Fruit fly (Drosophila melanogaster) whole organism, embryonic: ENCODE measurements around the gene Lrch.

Experiments used
- Abd-B ChIP-seq: fragments of 200-800 bp; sonication (Bioruptor generic); optimal IDR thresholded peaks from 2 replicates; lab custom pipeline; 2018; ENCODE audit warnings: missing biosample characterization, mild to moderate bottlenecking, missing genetic modification characterization, moderate library complexity
- Asciz ChIP-seq: fragments of 200-800 bp; sonication (Bioruptor generic); optimal IDR thresholded peaks from 2 replicates; lab custom pipeline; 2017; ENCODE audit warnings: missing biosample characterization, mild to moderate bottlenecking, missing genetic modification characterization, missing genetic modification reagents
- Blimp-1 ChIP-seq: fragments of 200-800 bp; sonication (Bioruptor generic); optimal IDR thresholded peaks from 3 replicates; lab custom pipeline; 2018; ENCODE audit warnings: missing biosample characterization, missing genetic modification characterization, mild to moderate bottlenecking, moderate library complexity, missing genetic modification reagents
- CG10366 ChIP-seq: fragments of 200-800 bp; sonication (Bioruptor generic); IDR thresholded peaks from 2 replicates; pipeline ENCODE4 v1.3.6; 2022; ENCODE audit warnings: missing biosample characterization, missing genetic modification characterization
- CG10565 ChIP-seq: fragments of 200-800 bp; sonication (Bioruptor generic); optimal IDR thresholded peaks from 3 replicates; lab custom pipeline; 2016; ENCODE audit warnings: missing biosample characterization, mild to moderate bottlenecking, missing genetic modification characterization
- CG11093 ChIP-seq: fragments of 200-800 bp; sonication (Bioruptor generic); IDR thresholded peaks from 3 replicates; pipeline ENCODE4 v1.3.6; 2022; ENCODE audit warnings: missing biosample characterization, missing genetic modification characterization
- CG11456 ChIP-seq: fragments of 200-800 bp; sonication (Bioruptor generic); IDR thresholded peaks from 3 replicates; pipeline ENCODE4 v1.3.6; 2022; ENCODE audit warnings: missing biosample characterization, missing genetic modification characterization
- CG13424 ChIP-seq: fragments of 200-800 bp; sonication (Bioruptor generic); optimal IDR thresholded peaks from 2 replicates; lab custom pipeline; 2019; ENCODE audit warnings: missing biosample characterization, mild to moderate bottlenecking, missing genetic modification characterization, moderate library complexity
- CG13894 ChIP-seq: fragments of 200-800 bp; sonication (Bioruptor generic); optimal IDR thresholded peaks from 3 replicates; lab custom pipeline; 2018; ENCODE audit warnings: missing biosample characterization, mild to moderate bottlenecking, missing genetic modification characterization, moderate library complexity
- CG14014 ChIP-seq: fragments of 200-800 bp; sonication (Bioruptor generic); IDR thresholded peaks from 2 replicates; pipeline ENCODE4 v1.3.6; 2022; ENCODE audit warnings: missing biosample characterization, missing genetic modification characterization
- CG1603 ChIP-seq: fragments of 200-800 bp; sonication (Bioruptor generic); optimal IDR thresholded peaks from 2 replicates; lab custom pipeline; 2019; ENCODE audit warnings: missing biosample characterization, mild to moderate bottlenecking, missing genetic modification characterization, moderate library complexity
- CG17359 ChIP-seq: fragments of 200-800 bp; sonication (Bioruptor generic); optimal IDR thresholded peaks from 3 replicates; lab custom pipeline; 2018; ENCODE audit warnings: missing biosample characterization, mild to moderate bottlenecking, missing genetic modification characterization, moderate library complexity
- CG2202 ChIP-seq: fragments of 200-800 bp; sonication (Bioruptor generic); optimal IDR thresholded peaks from 2 replicates; lab custom pipeline; 2018; ENCODE audit warnings: missing biosample characterization, mild to moderate bottlenecking, missing genetic modification characterization
- CG31388 ChIP-seq: fragments of 200-800 bp; sonication (Bioruptor generic); optimal IDR thresholded peaks from 2 replicates; lab custom pipeline; 2016; ENCODE audit warnings: missing biosample characterization, missing genetic modification characterization
- CG34224 ChIP-seq: fragments of 200-800 bp; sonication (Bioruptor generic); IDR thresholded peaks from 3 replicates; pipeline ENCODE4 v1.3.6; 2022; ENCODE audit warnings: missing biosample characterization, missing genetic modification characterization; ENCODE audit not compliant: partially characterized antibody
- CG3838 ChIP-seq: fragments of 200-800 bp; sonication (Bioruptor generic); optimal IDR thresholded peaks from 3 replicates; lab custom pipeline; 2016; ENCODE audit warnings: missing biosample characterization, missing genetic modification characterization
- CG4328 ChIP-seq: fragments of 200-800 bp; sonication (Bioruptor generic); optimal IDR thresholded peaks from 3 replicates; lab custom pipeline; 2017; ENCODE audit warnings: missing biosample characterization, missing genetic modification reagents, missing genetic modification characterization
- CG7786 ChIP-seq: fragments of 200-800 bp; sonication (Bioruptor generic); optimal IDR thresholded peaks from 2 replicates; lab custom pipeline; 2016; ENCODE audit warnings: missing biosample characterization, missing genetic modification characterization
- CG8089 ChIP-seq: fragments of 200-800 bp; sonication (Bioruptor generic); optimal IDR thresholded peaks from 3 replicates; lab custom pipeline; 2016; ENCODE audit warnings: missing biosample characterization, missing genetic modification characterization
- CTCF ChIP-seq: fragments of 200-800 bp; sonication (Bioruptor generic); optimal IDR thresholded peaks from 2 replicates; lab custom pipeline; 2017; ENCODE audit warnings: missing biosample characterization, mild to moderate bottlenecking, missing genetic modification characterization, moderate library complexity
- Fer1 ChIP-seq: fragments of 200-800 bp; sonication (Bioruptor generic); optimal IDR thresholded peaks from 2 replicates; lab custom pipeline; 2017; ENCODE audit warnings: missing biosample characterization, mild to moderate bottlenecking, missing genetic modification characterization
- Fer3 ChIP-seq: fragments of 200-800 bp; sonication (Bioruptor generic); optimal IDR thresholded peaks from 2 replicates; lab custom pipeline; 2018; ENCODE audit warnings: missing biosample characterization, mild to moderate bottlenecking, missing genetic modification characterization, moderate library complexity
- HLH4C ChIP-seq: fragments of 200-800 bp; sonication (Bioruptor generic); IDR thresholded peaks from 3 replicates; pipeline ENCODE4 v1.3.6; 2022; ENCODE audit warnings: missing biosample characterization, missing genetic modification characterization; ENCODE audit not compliant: partially characterized antibody
- Kr ChIP-seq: fragments of 200-800 bp; sonication (Bioruptor generic); optimal IDR thresholded peaks from 2 replicates; lab custom pipeline; 2017; ENCODE audit warnings: missing biosample characterization, mild to moderate bottlenecking, missing genetic modification characterization
- Lhr ChIP-seq: fragments of 200-800 bp; sonication (Bioruptor generic); optimal IDR thresholded peaks from 3 replicates; lab custom pipeline; 2017; ENCODE audit warnings: mild to moderate bottlenecking, missing biosample characterization, missing genetic modification reagents, missing genetic modification characterization
- MBD-R2 ChIP-seq: fragments of 200-800 bp; sonication (Bioruptor generic); IDR thresholded peaks from 2 replicates; pipeline ENCODE4 v1.3.6; 2022; ENCODE audit warnings: missing biosample characterization, missing genetic modification characterization
- Mad ChIP-seq: fragments of 200-800 bp; sonication (Bioruptor generic); optimal IDR thresholded peaks from 2 replicates; lab custom pipeline; 2016; ENCODE audit warnings: missing biosample characterization, missing genetic modification characterization
- NK7.1 ChIP-seq: fragments of 200-800 bp; sonication (Bioruptor generic); optimal IDR thresholded peaks from 3 replicates; lab custom pipeline; 2016; ENCODE audit warnings: missing biosample characterization, missing genetic modification characterization
- Oaz ChIP-seq: fragments of 200-800 bp; sonication (Bioruptor generic); IDR thresholded peaks from 2 replicates; pipeline ENCODE4 v1.3.6; 2022; ENCODE audit warnings: missing biosample characterization, missing genetic modification characterization
- Sry-δ ChIP-seq: fragments of 200-800 bp; sonication (Bioruptor generic); optimal IDR thresholded peaks from 2 replicates; lab custom pipeline; 2016; ENCODE audit warnings: missing biosample characterization, missing genetic modification characterization
- bigmax ChIP-seq: fragments of 200-800 bp; sonication (Bioruptor generic); optimal IDR thresholded peaks from 2 replicates; lab custom pipeline; 2018; ENCODE audit warnings: missing biosample characterization, mild to moderate bottlenecking, missing genetic modification characterization
- chif ChIP-seq, 2 experiments: fragments of 200-800 bp; sonication (Bioruptor generic); optimal IDR thresholded peaks; 3 replicates each; lab custom pipeline; 2016; ENCODE audit warnings: missing biosample characterization in 2 of 2, missing genetic modification characterization in 2 of 2
- chinmo ChIP-seq: fragments of 200-800 bp; sonication (Bioruptor generic); IDR thresholded peaks from 4 replicates; pipeline ENCODE4 v1.3.6; 2022; ENCODE audit warnings: missing biosample characterization, missing genetic modification characterization; ENCODE audit not compliant: partially characterized antibody
- chn ChIP-seq: fragments of 200-800 bp; sonication (Bioruptor generic); optimal IDR thresholded peaks from 2 replicates; lab custom pipeline; 2016; ENCODE audit warnings: missing biosample characterization, missing genetic modification characterization
- disco-r ChIP-seq: fragments of 200-800 bp; sonication (Bioruptor generic); optimal IDR thresholded peaks from 2 replicates; lab custom pipeline; 2016; ENCODE audit warnings: missing biosample characterization, missing genetic modification characterization
- dysf ChIP-seq: fragments of 200-800 bp; sonication (Bioruptor generic); IDR thresholded peaks from 3 replicates; pipeline ENCODE4 v1.3.6; 2022; ENCODE audit warnings: missing biosample characterization, missing genetic modification characterization
- eyg ChIP-seq: fragments of 200-800 bp; sonication (Bioruptor generic); optimal IDR thresholded peaks from 3 replicates; lab custom pipeline; 2016; ENCODE audit warnings: missing biosample characterization, missing genetic modification characterization
- fd3F ChIP-seq: fragments of 200-800 bp; sonication (Bioruptor generic); optimal IDR thresholded peaks from 2 replicates; lab custom pipeline; 2018; ENCODE audit warnings: missing biosample characterization, mild to moderate bottlenecking, missing genetic modification characterization, moderate library complexity
- fd64A ChIP-seq: fragments of 200-800 bp; sonication (Bioruptor generic); optimal IDR thresholded peaks from 3 replicates; lab custom pipeline; 2018; ENCODE audit warnings: missing biosample characterization, mild to moderate bottlenecking, missing genetic modification characterization
- fd96Cb ChIP-seq: fragments of 200-800 bp; sonication (Bioruptor generic); optimal IDR thresholded peaks from 2 replicates; lab custom pipeline; 2018; ENCODE audit warnings: missing biosample characterization, mild to moderate bottlenecking, missing genetic modification characterization, moderate library complexity
- gfzf ChIP-seq: fragments of 200-800 bp; sonication (Bioruptor generic); optimal IDR thresholded peaks from 2 replicates; lab custom pipeline; 2016; ENCODE audit warnings: missing biosample characterization, mild to moderate bottlenecking, missing genetic modification characterization, moderate library complexity
- gro ChIP-seq: fragments of 200-800 bp; sonication (Bioruptor generic); optimal IDR thresholded peaks from 2 replicates; lab custom pipeline; 2016; ENCODE audit warnings: missing biosample characterization, missing genetic modification characterization
- gsb ChIP-seq: fragments of 200-800 bp; sonication (Bioruptor generic); IDR thresholded peaks from 2 replicates; pipeline ENCODE4 v1.3.6; 2022; ENCODE audit warnings: missing biosample characterization, missing genetic modification characterization
- inv ChIP-seq: fragments of 200-800 bp; sonication (Bioruptor generic); IDR thresholded peaks from 2 replicates; pipeline ENCODE4 v1.3.6; 2022; ENCODE audit warnings: missing biosample characterization, missing genetic modification characterization; ENCODE audit not compliant: partially characterized antibody
- lab ChIP-seq: fragments of 200-800 bp; sonication (Bioruptor generic); optimal IDR thresholded peaks from 3 replicates; lab custom pipeline; 2017; ENCODE audit warnings: missing biosample characterization, missing genetic modification characterization, mild to moderate bottlenecking, moderate library complexity, missing genetic modification reagents
- pb ChIP-seq: fragments of 200-800 bp; sonication (Bioruptor generic); optimal IDR thresholded peaks from 3 replicates; lab custom pipeline; 2016; ENCODE audit warnings: missing biosample characterization, missing genetic modification characterization
- phol ChIP-seq: fragments of 200-800 bp; sonication (Bioruptor generic); optimal IDR thresholded peaks from 3 replicates; lab custom pipeline; 2018; ENCODE audit warnings: missing biosample characterization, mild to moderate bottlenecking, missing genetic modification characterization, moderate library complexity
- pum ChIP-seq: fragments of 200-800 bp; sonication (Bioruptor generic); optimal IDR thresholded peaks from 2 replicates; lab custom pipeline; 2016; ENCODE audit warnings: missing biosample characterization, missing genetic modification characterization
- scrt ChIP-seq: fragments of 200-800 bp; sonication (Bioruptor generic); optimal IDR thresholded peaks from 2 replicates; lab custom pipeline; 2018; ENCODE audit warnings: missing biosample characterization, mild to moderate bottlenecking, missing genetic modification characterization, moderate library complexity
- ttk ChIP-seq: fragments of 200-800 bp; sonication (Bioruptor generic); IDR thresholded peaks from 2 replicates; pipeline ENCODE4 v2.1.2; 2022; ENCODE audit warnings: missing biosample characterization, missing genetic modification characterization
- zfh1 ChIP-seq: fragments of 200-800 bp; sonication (Bioruptor generic); IDR thresholded peaks from 3 replicates; pipeline ENCODE4 v1.3.6; 2022; ENCODE audit warnings: missing biosample characterization, missing genetic modification characterization

The Lrch gene

DNA sequence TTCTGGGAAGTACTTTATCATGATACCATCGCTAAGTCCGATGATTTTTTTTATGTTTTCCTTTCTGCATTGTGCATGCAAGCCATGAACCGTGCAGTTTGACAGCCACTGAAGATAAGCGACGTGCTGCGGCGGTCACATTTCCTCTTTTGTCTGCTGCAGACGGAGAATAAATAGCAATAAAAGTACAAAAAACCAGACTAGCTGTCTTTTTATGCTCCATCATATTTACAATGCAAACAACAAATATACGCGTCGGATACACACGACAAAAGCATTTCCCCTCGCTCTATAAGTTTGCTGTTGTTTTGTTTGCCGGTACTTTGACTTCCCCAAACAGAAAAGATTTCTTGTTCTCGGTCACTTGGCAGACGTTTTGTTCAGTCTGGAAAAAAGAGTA lies 4.1 kb downstream of the Lrch start (continued):
- TF ChIP-seq Asciz (GFP tag; lab: Kevin White, UChicago) (peak; percentile 93), chinmo (no peak), Lhr (GFP tag; lab: Kevin White, UChicago) (peak; percentile 88), fd3F (GFP tag; lab: Kevin White, UChicago) (no peak), zfh1 (peak; percentile 81), Kr (GFP tag; lab: Kevin White, UChicago) (peak; percentile 93), CG10366 (GFP tag; lab: Robert Waterston, UW) (peak; percentile 32; the same call in 1 of the 2 replicates), gsb (GFP tag; lab: Robert Waterston, UW) (no peak), pum (peak; percentile 62), chn (GFP tag; lab: Kevin White, UChicago) (peak; percentile 4), fd96Cb (peak; percentile 67), CG2202 (peak; percentile 90), CG10565 (GFP tag; lab: Kevin White, UChicago) (no peak), NK7.1 (GFP tag; lab: Kevin White, UChicago) (peak; percentile 30), CG3838 (no peak), fd64A (GFP tag; lab: Kevin White, UChicago) (peak; percentile 92), Abd-B (GFP tag; lab: Kevin White, UChicago) (peak; percentile 16), scrt (GFP tag; lab: Kevin White, UChicago) (peak; percentile 33), disco-r (GFP tag; lab: Kevin White, UChicago) (peak; percentile 51), Mad (peak; percentile 32), chif (GFP tag; optimal IDR thresholded peaks at IDR 0.05; lab: Kevin White, UChicago) (peak; percentile 41 to 80), Blimp-1 (GFP tag; lab: Kevin White, UChicago) (peak; percentile 86), Sry-δ (GFP tag; lab: Kevin White, UChicago) (peak; percentile 35), gro (GFP tag; lab: Kevin White, UChicago) (no peak), HLH4C (GFP tag; lab: Robert Waterston, UW) (no peak), CG8089 (GFP tag; lab: Kevin White, UChicago) (peak; percentile 81), CG11456 (GFP tag; lab: Robert Waterston, UW) (no peak), Fer3 (tag; lab: Kevin White, UChicago) (peak; percentile 33), CG11093 (GFP tag; lab: Robert Waterston, UW) (no peak; the same call in 2 of the 3 replicates), bigmax (GFP tag; lab: Kevin White, UChicago) (peak; percentile 29), phol (tag; lab: Kevin White, UChicago) (peak; percentile 15), Oaz (GFP tag; lab: Robert Waterston, UW) (no peak), pb (peak; percentile 39), ttk (GFP tag; lab: Robert Waterston, UW) (peak; percentile 40; the same call in 1 of the 2 replicates), dysf (GFP tag; lab: Robert Waterston, UW) (no peak), gfzf (GFP tag; lab: Kevin White, UChicago) (no peak), CG4328 (peak; percentile 60), CG7786 (GFP tag; lab: Kevin White, UChicago) (peak; percentile 11), Fer1 (peak; percentile 19), CG31388 (peak; percentile 45), CG14014 (GFP tag; lab: Robert Waterston, UW) (peak; percentile 42; the same call in 1 of the 2 replicates), CTCF (GFP tag; lab: Kevin White, UChicago) (peak; percentile 17), lab (GFP tag; lab: Kevin White, UChicago) (peak; percentile 80), inv (GFP tag; lab: Robert Waterston, UW) (no peak), eyg (GFP tag; lab: Kevin White, UChicago) (peak; percentile 33), CG17359 (tag; lab: Kevin White, UChicago) (peak; percentile 89), CG1603 (peak; percentile 90), CG13424 (tag; lab: Kevin White, UChicago) (peak; percentile 45), CG34224 (GFP tag; lab: Robert Waterston, UW) (no peak), CG13894 (tag; lab: Kevin White, UChicago) (no peak), MBD-R2 (GFP tag; lab: Robert Waterston, UW) (no peak; the same call in 1 of the 2 replicates)
